Worm (Caenorhabditis elegans) whole organism, L4 larva: ENCODE data around the gene ugt-64.

Experiments used
- F44E2.7 ChIP-seq: fragments of 200-800 bp; sonication (Bioruptor generic); IDR thresholded peaks from 2 replicates; pipeline ENCODE4 v2.1.2; 2022; ENCODE audit warnings: missing genetic modification characterization, missing compliant biosample characterization
- aly-2 ChIP-seq: sonication (generic microtip); optimal IDR thresholded peaks from 2 replicates; lab custom pipeline; 2018; ENCODE audit warnings: missing biosample characterization, missing genetic modification characterization
- dmd-6 ChIP-seq: fragments of 200-800 bp; sonication (Bioruptor generic); IDR thresholded peaks from 2 replicates; pipeline ENCODE4 v1.3.6; 2022; ENCODE audit warnings: missing genetic modification reagents, missing genetic modification characterization, missing compliant biosample characterization

ce11 chrV:3548798-3549197 is 42.6 kb upstream of the ugt-64 start, which contains the start of gene srw-130:
- TF ChIP-seq dmd-6 (GFP tag; lab: Robert Waterston, UW) (no peak), F44E2.7 (GFP tag; lab: Robert Waterston, UW) (no peak), aly-2 (tag; lab: Kevin White, UChicago) (no peak)
